Worm (Caenorhabditis elegans): ENCODE data around the gene Y38E10A.14.
A peak's percentile ranks its signal among the peaks of the same experiment; 100 is the strongest.

The Y38E10A.14 gene

DNA sequence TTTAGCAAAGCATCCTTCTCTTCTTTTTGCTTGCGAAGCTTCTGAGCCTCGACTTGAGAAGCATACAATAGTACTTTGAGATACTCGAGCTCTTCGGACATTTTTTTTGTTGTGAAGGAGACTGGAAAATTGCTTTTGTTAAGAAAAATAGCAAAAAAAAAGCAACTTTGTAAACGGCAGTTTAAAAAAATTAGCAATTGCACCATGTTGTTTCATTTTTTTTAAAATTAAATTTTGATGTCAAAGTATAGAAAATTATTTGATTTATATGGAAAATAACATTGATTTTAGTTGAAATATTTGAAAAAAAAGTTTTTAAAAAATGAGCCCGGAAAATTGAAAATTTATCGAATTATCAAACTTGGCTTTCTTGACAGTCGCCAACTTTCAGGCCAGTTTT, 49.7 kb downstream of the Y38E10A.14 start, which contains the start of gene Y38E10A.3:
Gene Y38E10A.3, minus strand, starts transcription at position 101 of the 400 bp plus-strand sequence.
- TF ChIP-seq efl-1 (optimal IDR thresholded peaks at IDR 0.05) (no peak), efl-1 (GFP tag; optimal IDR thresholded peaks at IDR 0.05 in 1 of 2) (peak in 1 of 2 experiments; percentile 59), C04F5.9 (tag; optimal IDR thresholded peaks at IDR 0.05) (no peak)

ce11 chrII:12573541-12573940, 50.8 kb downstream of the Y38E10A.14 start, which contains the start of gene Y38E10A.2:
Y38E10A.2 (minus strand) TSS chrII:12573641.
- TF ChIP-seq C04F5.9 (tag; optimal IDR thresholded peaks at IDR 0.05) (no peak), elt-3 (tag; optimal IDR thresholded peaks at IDR 0.05) (no peak), lir-3 (tag; optimal IDR thresholded peaks at IDR 0.05; ENCODE audit: poor library complexity) (no peak), sox-4 (tag; optimal IDR thresholded peaks at IDR 0.05) (no peak)

Data from whole organism, L1 larva.